Fruit fly (Drosophila melanogaster) whole organism, embryonic: ENCODE measurements around the gene CG31191.
A peak's percentile ranks its signal among the peaks of the same experiment; 100 is the strongest.

Experiments used
- Adf1 ChIP-seq: fragments of 200-800 bp; sonication (Bioruptor generic); IDR thresholded peaks from 2 replicates; pipeline ENCODE4 v1.3.6; 2022; ENCODE audit warnings: missing biosample characterization, missing genetic modification characterization
- Atf6 ChIP-seq: fragments of 200-800 bp; sonication (Bioruptor generic); IDR thresholded peaks from 2 replicates; pipeline ENCODE4 v1.3.6; 2022; ENCODE audit warnings: missing biosample characterization, missing genetic modification characterization
- BtbVII ChIP-seq: fragments of 200-800 bp; sonication (Bioruptor generic); optimal IDR thresholded peaks from 3 replicates; lab custom pipeline; 2017; ENCODE audit warnings: missing biosample characterization, mild to moderate bottlenecking, missing genetic modification characterization
- CG10274 ChIP-seq: fragments of 200-800 bp; sonication (Bioruptor generic); optimal IDR thresholded peaks from 3 replicates; lab custom pipeline; 2017; ENCODE audit warnings: missing biosample characterization, mild to moderate bottlenecking, missing genetic modification characterization
- CG10543 ChIP-seq: fragments of 200-800 bp; sonication (Bioruptor generic); optimal IDR thresholded peaks from 3 replicates; lab custom pipeline; 2017; ENCODE audit warnings: missing biosample characterization, mild to moderate bottlenecking, missing genetic modification characterization, moderate library complexity
- CG11695 ChIP-seq: fragments of 200-800 bp; sonication (Bioruptor generic); IDR thresholded peaks from 3 replicates; pipeline ENCODE4 v1.3.6; 2022; ENCODE audit warnings: missing biosample characterization, missing genetic modification characterization
- CG12071 ChIP-seq: fragments of 200-800 bp; sonication (Bioruptor generic); optimal IDR thresholded peaks from 3 replicates; lab custom pipeline; 2018; ENCODE audit warnings: missing biosample characterization, mild to moderate bottlenecking, missing genetic modification characterization
- CG12769 ChIP-seq: fragments of 200-800 bp; sonication (Bioruptor generic); optimal IDR thresholded peaks from 2 replicates; lab custom pipeline; 2019; ENCODE audit warnings: missing biosample characterization, mild to moderate bottlenecking, missing genetic modification characterization, moderate library complexity
- CG13894 ChIP-seq: fragments of 200-800 bp; sonication (Bioruptor generic); optimal IDR thresholded peaks from 3 replicates; lab custom pipeline; 2018; ENCODE audit warnings: missing biosample characterization, mild to moderate bottlenecking, missing genetic modification characterization, moderate library complexity
- CG14050 ChIP-seq: fragments of 200-800 bp; sonication (Bioruptor generic); IDR thresholded peaks from 3 replicates; pipeline ENCODE4 v1.3.6; 2022; ENCODE audit warnings: missing biosample characterization, missing genetic modification characterization
- CG14710 ChIP-seq: fragments of 200-800 bp; sonication (Bioruptor generic); optimal IDR thresholded peaks from 3 replicates; lab custom pipeline; 2019; ENCODE audit warnings: missing biosample characterization, mild to moderate bottlenecking, missing genetic modification characterization, moderate library complexity
- CG18599 ChIP-seq: fragments of 200-800 bp; sonication (Bioruptor generic); optimal IDR thresholded peaks from 3 replicates; lab custom pipeline; 2017; ENCODE audit warnings: missing biosample characterization, missing genetic modification characterization, mild to moderate bottlenecking, moderate library complexity, missing genetic modification reagents
- CG34376 ChIP-seq: fragments of 200-800 bp; sonication (Bioruptor generic); optimal IDR thresholded peaks from 2 replicates; lab custom pipeline; 2018; ENCODE audit warnings: missing biosample characterization, mild to moderate bottlenecking, missing genetic modification characterization
- CG43689 ChIP-seq: fragments of 200-800 bp; sonication (Bioruptor generic); IDR thresholded peaks from 2 replicates; pipeline ENCODE4 v1.3.6; 2022; ENCODE audit warnings: missing biosample characterization, missing genetic modification characterization
- CG4424 ChIP-seq: fragments of 200-800 bp; sonication (Bioruptor generic); optimal IDR thresholded peaks from 3 replicates; lab custom pipeline; 2016; ENCODE audit warnings: missing biosample characterization, missing genetic modification characterization
- CG6689 ChIP-seq: fragments of 200-800 bp; sonication (Bioruptor generic); IDR thresholded peaks from 2 replicates; pipeline ENCODE4 v1.3.6; 2022; ENCODE audit warnings: missing biosample characterization, missing genetic modification characterization
- CG8388 ChIP-seq: fragments of 200-800 bp; sonication (Bioruptor generic); optimal IDR thresholded peaks from 2 replicates; lab custom pipeline; 2019; ENCODE audit warnings: missing biosample characterization, mild to moderate bottlenecking, missing genetic modification characterization, moderate library complexity
- CHES-1-like ChIP-seq: fragments of 200-800 bp; sonication (Bioruptor generic); optimal IDR thresholded peaks from 2 replicates; lab custom pipeline; 2016; ENCODE audit warnings: missing biosample characterization, missing genetic modification characterization
- Dbx ChIP-seq: fragments of 200-800 bp; sonication (Bioruptor generic); IDR thresholded peaks from 3 replicates; pipeline ENCODE4 v1.3.6; 2022; ENCODE audit warnings: missing biosample characterization, missing genetic modification characterization
- Deaf1 ChIP-seq: fragments of 200-800 bp; optimal IDR thresholded peaks from 3 replicates; lab custom pipeline; 2019; ENCODE audit warnings: missing biosample characterization, mild to moderate bottlenecking, missing genetic modification characterization, moderate library complexity
- Fer1 ChIP-seq: fragments of 200-800 bp; sonication (Bioruptor generic); optimal IDR thresholded peaks from 2 replicates; lab custom pipeline; 2017; ENCODE audit warnings: missing biosample characterization, mild to moderate bottlenecking, missing genetic modification characterization
- Gsc ChIP-seq: fragments of 200-800 bp; sonication (Bioruptor generic); IDR thresholded peaks from 2 replicates; pipeline ENCODE4 v1.3.6; 2022; ENCODE audit warnings: missing biosample characterization, missing genetic modification characterization
- HLH3B ChIP-seq: fragments of 200-800 bp; sonication (Bioruptor generic); IDR thresholded peaks from 2 replicates; pipeline ENCODE4 v1.3.6; 2022; ENCODE audit warnings: missing biosample characterization, missing genetic modification characterization
- Hmx ChIP-seq: fragments of 200-800 bp; sonication (Bioruptor generic); optimal IDR thresholded peaks from 2 replicates; lab custom pipeline; 2016; ENCODE audit warnings: missing biosample characterization, missing genetic modification characterization
- Hr51 ChIP-seq, 2 experiments: fragments of 200-800 bp; sonication (Bioruptor generic); optimal IDR thresholded peaks; 2 replicates in 1 of 2; 3 replicates in 1 of 2; lab custom pipeline; 2016 to 2018; ENCODE audit warnings: missing biosample characterization in 2 of 2, missing genetic modification characterization in 2 of 2, mild to moderate bottlenecking in 1 of 2, moderate library complexity in 1 of 2
- Jarid2 ChIP-seq: fragments of 200-800 bp; sonication (Bioruptor generic); optimal IDR thresholded peaks from 3 replicates; lab custom pipeline; 2017; ENCODE audit warnings: mild to moderate bottlenecking, missing biosample characterization, missing genetic modification reagents, missing genetic modification characterization
- Poxn ChIP-seq: fragments of 200-800 bp; sonication (Bioruptor generic); IDR thresholded peaks from 2 replicates; pipeline ENCODE4 v1.3.6; 2022; ENCODE audit warnings: missing biosample characterization, missing genetic modification characterization
- Rfx ChIP-seq: fragments of 200-800 bp; sonication (Bioruptor generic); IDR thresholded peaks from 2 replicates; pipeline ENCODE4 v1.3.6; 2022; ENCODE audit warnings: missing biosample characterization, missing genetic modification characterization
- Rx ChIP-seq: fragments of 200-800 bp; sonication (Bioruptor generic); IDR thresholded peaks from 2 replicates; pipeline ENCODE4 v1.3.6; 2022; ENCODE audit warnings: missing biosample characterization, missing genetic modification characterization
- Spps ChIP-seq: fragments of 200-800 bp; sonication (Bioruptor generic); optimal IDR thresholded peaks from 2 replicates; lab custom pipeline; 2018; ENCODE audit warnings: missing biosample characterization, mild to moderate bottlenecking, missing genetic modification characterization
- Sry-δ ChIP-seq: fragments of 200-800 bp; sonication (Bioruptor generic); optimal IDR thresholded peaks from 2 replicates; lab custom pipeline; 2016; ENCODE audit warnings: missing biosample characterization, missing genetic modification characterization
- Xrp1 ChIP-seq: fragments of 200-800 bp; sonication (Bioruptor generic); IDR thresholded peaks from 2 replicates; pipeline ENCODE4 v1.3.6; 2022; ENCODE audit warnings: missing biosample characterization, missing genetic modification characterization
- abd-A ChIP-seq: fragments of 200-800 bp; sonication (Bioruptor generic); optimal IDR thresholded peaks from 3 replicates; lab custom pipeline; 2019; ENCODE audit warnings: missing biosample characterization, mild to moderate bottlenecking, missing genetic modification characterization, moderate library complexity
- klu ChIP-seq: fragments of 200-800 bp; sonication (Bioruptor generic); IDR thresholded peaks from 2 replicates; pipeline ENCODE4 v1.3.6; 2022; ENCODE audit warnings: missing biosample characterization, missing genetic modification characterization
- lmd ChIP-seq: fragments of 200-800 bp; sonication (Bioruptor generic); IDR thresholded peaks from 2 replicates; pipeline ENCODE4 v1.3.6; 2022; ENCODE audit warnings: missing biosample characterization, missing genetic modification characterization
- luna ChIP-seq: fragments of 200-800 bp; sonication (Bioruptor generic); optimal IDR thresholded peaks from 2 replicates; lab custom pipeline; 2016; ENCODE audit warnings: missing biosample characterization, missing genetic modification characterization
- pum ChIP-seq: fragments of 200-800 bp; sonication (Bioruptor generic); optimal IDR thresholded peaks from 2 replicates; lab custom pipeline; 2016; ENCODE audit warnings: missing biosample characterization, missing genetic modification characterization
- scrt ChIP-seq: fragments of 200-800 bp; sonication (Bioruptor generic); optimal IDR thresholded peaks from 2 replicates; lab custom pipeline; 2018; ENCODE audit warnings: missing biosample characterization, mild to moderate bottlenecking, missing genetic modification characterization, moderate library complexity
- slou ChIP-seq: fragments of 200-800 bp; sonication (Bioruptor generic); optimal IDR thresholded peaks from 3 replicates; lab custom pipeline; 2016; ENCODE audit warnings: missing biosample characterization, missing genetic modification characterization
- wdn ChIP-seq: fragments of 200-800 bp; sonication (Bioruptor generic); IDR thresholded peaks from 2 replicates; pipeline ENCODE4 v1.3.6; 2022; ENCODE audit warnings: missing biosample characterization, missing genetic modification characterization
- wek ChIP-seq: fragments of 200-800 bp; sonication (Bioruptor generic); optimal IDR thresholded peaks from 3 replicates; lab custom pipeline; 2018; ENCODE audit warnings: missing biosample characterization, mild to moderate bottlenecking, missing genetic modification characterization, moderate library complexity
- z ChIP-seq: fragments of 200-800 bp; sonication (Bioruptor generic); IDR thresholded peaks from 3 replicates; pipeline ENCODE4 v1.3.6; 2022; ENCODE audit warnings: missing biosample characterization, missing genetic modification characterization

CG31191 gene

DNA sequence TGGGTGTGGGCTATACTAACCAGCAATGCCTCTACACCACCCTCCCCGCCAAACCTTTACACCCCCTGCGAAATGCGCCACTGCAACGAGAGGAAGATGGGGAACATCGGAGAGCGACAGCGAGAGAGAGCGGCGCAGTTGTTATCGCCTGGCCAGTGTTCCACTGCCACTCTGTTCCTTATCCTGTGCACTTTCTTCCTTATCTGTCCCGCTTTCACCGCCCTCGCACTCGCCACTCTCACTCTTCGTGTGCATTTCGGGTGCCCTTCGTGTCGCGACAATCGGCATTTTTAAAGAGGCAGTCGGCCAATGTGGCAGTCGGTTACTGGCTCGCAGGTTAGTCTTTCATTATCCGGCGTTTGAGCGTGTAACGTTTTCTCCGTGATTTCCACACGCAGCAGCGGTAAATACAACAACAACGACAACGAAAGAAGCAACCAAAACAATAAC lies 32.5 kb upstream of the CG31191 start, which contains the start of gene Calx (continued):
- no peak for TF ChIP-seq Sry-δ (GFP tag; lab: Kevin White, UChicago)
- no peak for TF ChIP-seq slou (GFP tag; lab: Kevin White, UChicago)
- no peak for TF ChIP-seq klu (GFP tag; lab: Robert Waterston, UW)
- no peak for TF ChIP-seq BtbVII (GFP tag; lab: Kevin White, UChicago)
- TF ChIP-seq Jarid2 (GFP tag; lab: Kevin White, UChicago) = peak; percentile 68
- TF ChIP-seq Hr51 (GFP tag; optimal IDR thresholded peaks at IDR 0.05; lab: Kevin White, UChicago) = no peak
- TF ChIP-seq Spps (tag; lab: Kevin White, UChicago) = no peak
- peak; percentile 35 for TF ChIP-seq scrt
- TF ChIP-seq CG14050 (GFP tag; lab: Robert Waterston, UW) = no peak
- no peak for TF ChIP-seq CG43689 (GFP tag; lab: Robert Waterston, UW)

DNA sequence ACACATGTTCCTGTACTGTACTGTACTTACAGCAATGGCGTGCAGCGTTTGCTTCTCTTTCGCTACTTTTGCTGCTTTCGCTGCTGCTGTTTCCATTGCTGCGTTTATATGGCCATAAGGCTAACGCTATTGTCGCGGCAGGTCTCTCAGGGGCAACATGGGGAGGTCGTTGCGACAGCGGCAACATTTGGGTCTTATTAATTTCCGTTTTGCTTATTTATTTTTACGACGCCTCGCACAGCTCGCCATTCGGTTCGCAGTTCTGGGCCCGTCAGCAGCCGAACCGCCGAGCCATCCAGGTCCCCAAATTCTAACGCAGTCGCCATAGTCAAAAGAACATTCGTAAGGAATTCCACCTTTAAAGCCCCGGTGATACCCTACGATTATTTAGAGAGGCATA lies 31.3 kb upstream of the CG31191 start:
- TF ChIP-seq pum (GFP tag; lab: Kevin White, UChicago) (no peak), luna (GFP tag; lab: Kevin White, UChicago) (no peak), Gsc (GFP tag; lab: Robert Waterston, UW) (no peak), HLH3B (no peak), CG34376 (GFP tag; lab: Kevin White, UChicago) (no peak), CG14710 (tag; lab: Kevin White, UChicago) (no peak), Poxn (GFP tag; lab: Robert Waterston, UW) (no peak), CG13894 (peak; percentile 47), Atf6 (GFP tag; lab: Robert Waterston, UW) (0 out of 2 replicates have a peak, but pooled peaks have one; percentile 8), abd-A (tag; lab: Kevin White, UChicago) (peak; percentile 82), Hmx (GFP tag; lab: Kevin White, UChicago) (no peak), Rfx (0 out of 2 replicates have a peak, but pooled peaks have one; percentile 49), CG4424 (no peak), CG6689 (no peak), Deaf1 (tag; lab: Kevin White, UChicago) (peak; percentile 78), CG10543 (peak; percentile 75), CG11695 (GFP tag; lab: Robert Waterston, UW) (peak; percentile 73), wdn (GFP tag; lab: Robert Waterston, UW) (0 out of 2 replicates have a peak, but pooled peaks have one; percentile 32), CG10274 (GFP tag; lab: Kevin White, UChicago) (peak; percentile 58), CG12769 (peak; percentile 1), CG18599 (no peak), wek (GFP tag; lab: Kevin White, UChicago) (no peak), Fer1 (no peak), Dbx (GFP tag; lab: Robert Waterston, UW) (0 out of 3 replicates have a peak, but pooled peaks have one; percentile 45), lmd (GFP tag; lab: Robert Waterston, UW) (no peak), Rx (GFP tag; lab: Robert Waterston, UW) (no peak)

DNA sequence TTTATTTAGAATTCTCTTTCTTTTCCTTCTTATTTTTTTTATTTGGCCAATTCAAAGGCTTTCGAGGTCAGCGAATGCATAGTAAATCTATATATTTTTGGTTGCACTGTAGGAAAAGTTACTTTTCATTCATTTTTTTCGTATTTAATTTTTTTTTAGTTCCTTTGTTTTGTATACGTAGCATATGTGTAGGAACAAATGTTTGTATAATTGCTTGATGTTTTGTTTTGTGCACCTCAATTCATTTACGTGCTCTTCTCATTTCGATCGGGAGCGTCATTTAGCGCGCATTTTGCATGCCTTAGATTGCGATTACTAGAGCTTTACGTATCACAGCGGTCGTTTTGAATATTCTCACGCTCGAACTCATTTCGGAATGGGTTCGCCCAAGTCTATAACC lies 17.6 kb upstream of the CG31191 start:
- TF ChIP-seq CG12071 (GFP tag; lab: Kevin White, UChicago) (no peak), Xrp1 (no peak), CHES-1-like (GFP tag; lab: Kevin White, UChicago) (no peak), Adf1 (GFP tag; lab: Robert Waterston, UW) (no peak), CG8388 (GFP tag; lab: Kevin White, UChicago) (no peak), z (GFP tag; lab: Robert Waterston, UW) (peak; percentile 22; the same call in 1 of the 3 replicates)
